Fruit fly (Drosophila melanogaster) whole organism, embryonic: ENCODE results near the gene neur.

ENCODE experiments used
- ATbp ChIP-seq: fragments of 200-800 bp; sonication (Bioruptor generic); optimal IDR thresholded peaks from 2 replicates; lab custom pipeline; 2017; ENCODE audit warnings: missing biosample characterization, mild to moderate bottlenecking, missing genetic modification characterization, missing genetic modification reagents
- Abd-B ChIP-seq: fragments of 200-800 bp; sonication (Bioruptor generic); optimal IDR thresholded peaks from 2 replicates; lab custom pipeline; 2018; ENCODE audit warnings: missing biosample characterization, mild to moderate bottlenecking, missing genetic modification characterization, moderate library complexity
- Atf6 ChIP-seq: fragments of 200-800 bp; sonication (Bioruptor generic); IDR thresholded peaks from 2 replicates; pipeline ENCODE4 v1.3.6; 2022; ENCODE audit warnings: missing biosample characterization, missing genetic modification characterization
- Bteb2 ChIP-seq: fragments of 200-800 bp; sonication (Bioruptor generic); optimal IDR thresholded peaks from 2 replicates; lab custom pipeline; 2016; ENCODE audit warnings: missing biosample characterization, missing genetic modification characterization
- CG10366 ChIP-seq: fragments of 200-800 bp; sonication (Bioruptor generic); IDR thresholded peaks from 2 replicates; pipeline ENCODE4 v1.3.6; 2022; ENCODE audit warnings: missing biosample characterization, missing genetic modification characterization
- CG11456 ChIP-seq: fragments of 200-800 bp; sonication (Bioruptor generic); IDR thresholded peaks from 3 replicates; pipeline ENCODE4 v1.3.6; 2022; ENCODE audit warnings: missing biosample characterization, missing genetic modification characterization
- CG11696 ChIP-seq: fragments of 200-800 bp; sonication (Bioruptor generic); IDR thresholded peaks from 2 replicates; pipeline ENCODE4 v1.3.6; 2022; ENCODE audit warnings: missing biosample characterization, missing genetic modification characterization
- CG2129 ChIP-seq: fragments of 200-800 bp; sonication (Bioruptor generic); IDR thresholded peaks from 2 replicates; pipeline ENCODE4 v1.3.6; 2022; ENCODE audit warnings: missing biosample characterization, missing genetic modification characterization; ENCODE audit not compliant: partially characterized antibody
- CG31441 ChIP-seq: fragments of 200-800 bp; sonication (Bioruptor generic); IDR thresholded peaks from 2 replicates; pipeline ENCODE4 v1.3.6; 2022; ENCODE audit warnings: missing biosample characterization, missing genetic modification characterization
- CG3847 ChIP-seq: fragments of 200-800 bp; sonication (Bioruptor generic); IDR thresholded peaks from 2 replicates; pipeline ENCODE4 v1.3.6; 2022; ENCODE audit warnings: missing biosample characterization, missing genetic modification characterization
- CG3995 ChIP-seq: fragments of 200-800 bp; sonication (Bioruptor generic); optimal IDR thresholded peaks from 3 replicates; lab custom pipeline; 2016; ENCODE audit warnings: missing biosample characterization, missing genetic modification characterization
- CG4328 ChIP-seq: fragments of 200-800 bp; sonication (Bioruptor generic); optimal IDR thresholded peaks from 3 replicates; lab custom pipeline; 2017; ENCODE audit warnings: missing biosample characterization, missing genetic modification reagents, missing genetic modification characterization
- CG4404 ChIP-seq: fragments of 200-800 bp; sonication (Bioruptor generic); IDR thresholded peaks from 2 replicates; pipeline ENCODE4 v1.3.6; 2022; ENCODE audit warnings: missing biosample characterization, missing genetic modification characterization
- CG7271 ChIP-seq: fragments of 200-800 bp; sonication (Bioruptor generic); optimal IDR thresholded peaks from 2 replicates; lab custom pipeline; 2018; ENCODE audit warnings: missing biosample characterization, mild to moderate bottlenecking, missing genetic modification characterization, moderate library complexity
- CG7839 ChIP-seq: fragments of 200-800 bp; sonication (Bioruptor generic); optimal IDR thresholded peaks from 3 replicates; lab custom pipeline; 2018; ENCODE audit warnings: missing biosample characterization, mild to moderate bottlenecking, missing genetic modification characterization, moderate library complexity
- CG8359 ChIP-seq: fragments of 200-800 bp; sonication (Bioruptor generic); optimal IDR thresholded peaks from 2 replicates; lab custom pipeline; 2017; ENCODE audit warnings: missing biosample characterization, mild to moderate bottlenecking, missing genetic modification characterization, borderline replicate concordance
- D19A ChIP-seq: fragments of 200-800 bp; optimal IDR thresholded peaks from 3 replicates; lab custom pipeline; 2019; ENCODE audit warnings: missing biosample characterization, mild to moderate bottlenecking, missing genetic modification characterization, moderate library complexity
- Drgx ChIP-seq: fragments of 200-800 bp; sonication (Bioruptor generic); IDR thresholded peaks from 2 replicates; pipeline ENCODE4 v1.3.6; 2022; ENCODE audit warnings: missing biosample characterization, missing genetic modification characterization
- Fer2 ChIP-seq: fragments of 200-800 bp; sonication (Bioruptor generic); optimal IDR thresholded peaks from 2 replicates; lab custom pipeline; 2018; ENCODE audit warnings: missing biosample characterization, mild to moderate bottlenecking, missing genetic modification characterization, moderate library complexity
- Lim3 ChIP-seq: fragments of 200-800 bp; sonication (Bioruptor generic); IDR thresholded peaks from 2 replicates; pipeline ENCODE4 v1.3.6; 2022; ENCODE audit warnings: missing biosample characterization, missing genetic modification characterization
- Meics ChIP-seq: fragments of 200-800 bp; sonication (Bioruptor generic); optimal IDR thresholded peaks from 2 replicates; lab custom pipeline; 2017; ENCODE audit warnings: missing biosample characterization, mild to moderate bottlenecking, missing genetic modification characterization
- Mes4 ChIP-seq: fragments of 200-800 bp; sonication (Bioruptor generic); optimal IDR thresholded peaks from 2 replicates; lab custom pipeline; 2016; ENCODE audit warnings: missing biosample characterization, missing genetic modification characterization
- NC2β ChIP-seq: fragments of 200-800 bp; sonication (Bioruptor generic); optimal IDR thresholded peaks from 2 replicates; lab custom pipeline; 2016; ENCODE audit warnings: missing biosample characterization, missing genetic modification characterization
- Nf-YA ChIP-seq: fragments of 200-800 bp; sonication (Bioruptor generic); IDR thresholded peaks from 2 replicates; pipeline ENCODE4 v1.3.6; 2022; ENCODE audit warnings: missing biosample characterization, missing genetic modification characterization
- Poxn ChIP-seq: fragments of 200-800 bp; sonication (Bioruptor generic); IDR thresholded peaks from 2 replicates; pipeline ENCODE4 v1.3.6; 2022; ENCODE audit warnings: missing biosample characterization, missing genetic modification characterization
- Rx ChIP-seq: fragments of 200-800 bp; sonication (Bioruptor generic); IDR thresholded peaks from 2 replicates; pipeline ENCODE4 v1.3.6; 2022; ENCODE audit warnings: missing biosample characterization, missing genetic modification characterization
- Sox102F ChIP-seq: fragments of 200-800 bp; sonication (Bioruptor generic); optimal IDR thresholded peaks from 2 replicates; lab custom pipeline; 2018; ENCODE audit warnings: missing biosample characterization, mild to moderate bottlenecking, missing genetic modification characterization, moderate library complexity
- Taf1 ChIP-seq: fragments of 200-800 bp; sonication (Bioruptor generic); IDR thresholded peaks from 2 replicates; pipeline ENCODE4 v1.3.6; 2022; ENCODE audit warnings: missing biosample characterization, missing genetic modification characterization
- ab ChIP-seq: fragments of 200-800 bp; sonication (Bioruptor generic); optimal IDR thresholded peaks from 2 replicates; lab custom pipeline; 2016; ENCODE audit warnings: missing biosample characterization, missing genetic modification characterization
- ara ChIP-seq: fragments of 200-800 bp; sonication (Bioruptor generic); IDR thresholded peaks from 2 replicates; pipeline ENCODE4 v1.3.6; 2022; ENCODE audit warnings: missing biosample characterization, missing genetic modification characterization
- corto ChIP-seq: fragments of 200-800 bp; sonication (Bioruptor generic); optimal IDR thresholded peaks from 2 replicates; lab custom pipeline; 2016; ENCODE audit warnings: missing biosample characterization, mild to moderate bottlenecking, missing genetic modification characterization, moderate library complexity
- croc ChIP-seq: fragments of 200-800 bp; sonication (Bioruptor generic); conservative IDR thresholded peaks from 3 replicates; pipeline ENCODE4 v1.3.6; 2022; ENCODE audit warnings: missing biosample characterization, missing genetic modification characterization
- ems ChIP-seq: fragments of 200-800 bp; sonication (Bioruptor generic); optimal IDR thresholded peaks from 3 replicates; lab custom pipeline; 2016; ENCODE audit warnings: missing biosample characterization, missing genetic modification characterization
- ewg ChIP-seq: fragments of 200-800 bp; sonication (Bioruptor generic); optimal IDR thresholded peaks from 3 replicates; lab custom pipeline; 2017; ENCODE audit warnings: mild to moderate bottlenecking, missing biosample characterization, missing genetic modification reagents, missing genetic modification characterization
- jing ChIP-seq: fragments of 200-800 bp; sonication (Bioruptor generic); optimal IDR thresholded peaks from 2 replicates; lab custom pipeline; 2018; ENCODE audit warnings: missing biosample characterization, mild to moderate bottlenecking, missing genetic modification characterization
- jumu ChIP-seq: fragments of 200-800 bp; sonication (Bioruptor generic); optimal IDR thresholded peaks from 3 replicates; lab custom pipeline; 2016; ENCODE audit warnings: missing biosample characterization, missing genetic modification characterization
- kni ChIP-seq: fragments of 200-800 bp; sonication (Bioruptor generic); optimal IDR thresholded peaks from 3 replicates; lab custom pipeline; 2017; ENCODE audit warnings: mild to moderate bottlenecking, missing biosample characterization, missing genetic modification reagents, missing genetic modification characterization
- mam ChIP-seq: fragments of 200-800 bp; sonication (Bioruptor generic); optimal IDR thresholded peaks from 3 replicates; lab custom pipeline; 2016; ENCODE audit warnings: missing biosample characterization, missing genetic modification characterization
- org-1 ChIP-seq: fragments of 200-800 bp; sonication (Bioruptor generic); optimal IDR thresholded peaks from 2 replicates; lab custom pipeline; 2017; ENCODE audit warnings: missing biosample characterization, missing genetic modification characterization
- pho ChIP-seq: fragments of 200-800 bp; sonication (Bioruptor generic); optimal IDR thresholded peaks from 2 replicates; lab custom pipeline; 2016; ENCODE audit warnings: missing biosample characterization, missing genetic modification characterization
- psq ChIP-seq: fragments of 200-800 bp; sonication (Bioruptor generic); optimal IDR thresholded peaks from 2 replicates; lab custom pipeline; 2017; ENCODE audit warnings: missing biosample characterization, missing genetic modification characterization
- pzg ChIP-seq: fragments of 200-800 bp; sonication (Bioruptor generic); optimal IDR thresholded peaks from 3 replicates; lab custom pipeline; 2018; ENCODE audit warnings: missing biosample characterization, mild to moderate bottlenecking, missing genetic modification characterization, moderate library complexity
- ro ChIP-seq: fragments of 200-800 bp; sonication (Bioruptor generic); IDR thresholded peaks from 2 replicates; pipeline ENCODE4 v1.3.6; 2022; ENCODE audit warnings: missing biosample characterization, missing genetic modification characterization
- salm ChIP-seq: fragments of 200-800 bp; sonication (Bioruptor generic); optimal IDR thresholded peaks from 2 replicates; lab custom pipeline; 2018; ENCODE audit warnings: missing biosample characterization, mild to moderate bottlenecking, missing genetic modification characterization
- slp2 ChIP-seq: fragments of 200-800 bp; sonication (Bioruptor generic); optimal IDR thresholded peaks from 2 replicates; lab custom pipeline; 2016; ENCODE audit warnings: missing biosample characterization, missing genetic modification characterization
- tup ChIP-seq: fragments of 200-800 bp; sonication (Bioruptor generic); optimal IDR thresholded peaks from 2 replicates; lab custom pipeline; 2016; ENCODE audit warnings: missing biosample characterization, mild to moderate bottlenecking, missing genetic modification characterization, moderate library complexity
- twi ChIP-seq: fragments of 200-800 bp; optimal IDR thresholded peaks from 2 replicates; lab custom pipeline; 2019; ENCODE audit warnings: missing biosample characterization, mild to moderate bottlenecking, missing genetic modification characterization, moderate library complexity
- z ChIP-seq: fragments of 200-800 bp; sonication (Bioruptor generic); IDR thresholded peaks from 3 replicates; pipeline ENCODE4 v1.3.6; 2022; ENCODE audit warnings: missing biosample characterization, missing genetic modification characterization
- zf30C ChIP-seq: fragments of 200-800 bp; sonication (Bioruptor generic); optimal IDR thresholded peaks from 3 replicates; lab custom pipeline; 2018; ENCODE audit warnings: missing biosample characterization, mild to moderate bottlenecking, missing genetic modification characterization

Gene neur

dm6 chr3R:9033619-9034401, 5.5 kb downstream of the neur start (continued):
- TF ChIP-seq CG7839 (tag; lab: Kevin White, UChicago) (peak; percentile 88), Rx (GFP tag; lab: Robert Waterston, UW) (no peak), CG4328 (GFP tag; lab: Kevin White, UChicago) (peak; percentile 81), pho (peak; percentile 33), pzg (peak; percentile 4), org-1 (peak; percentile 76), CG2129 (GFP tag; lab: Robert Waterston, UW) (no peak), ems (GFP tag; lab: Kevin White, UChicago) (peak; percentile 29), corto (GFP tag; lab: Kevin White, UChicago) (peak; percentile 55), ara (0 out of 2 replicates have a peak, but pooled peaks have one; percentile 43), CG3995 (peak; percentile 22), CG10366 (GFP tag; lab: Robert Waterston, UW) (peak; percentile 16; the same call in 1 of the 2 replicates), z (GFP tag; lab: Robert Waterston, UW) (peak; percentile 74; the same call in 2 of the 3 replicates), jumu (GFP tag; lab: Kevin White, UChicago) (peak; percentile 12), CG11696 (GFP tag; lab: Robert Waterston, UW) (no peak), CG11456 (GFP tag; lab: Robert Waterston, UW) (no peak), ewg (GFP tag; lab: Kevin White, UChicago) (peak; percentile 69), CG7271 (tag; lab: Kevin White, UChicago) (peak; percentile 36), kni (GFP tag; lab: Kevin White, UChicago) (peak; percentile 64), ab (no peak), jing (GFP tag; lab: Kevin White, UChicago) (peak; percentile 14), Meics (GFP tag; lab: Kevin White, UChicago) (peak; percentile 92), Abd-B (GFP tag; lab: Kevin White, UChicago) (peak; percentile 72), Mes4 (GFP tag; lab: Kevin White, UChicago) (peak; percentile 50), D19A (tag; lab: Kevin White, UChicago) (peak; percentile 87), salm (peak; percentile 79), Atf6 (peak; percentile 69), NC2β (GFP tag; lab: Kevin White, UChicago) (peak; percentile 49), Sox102F (GFP tag; lab: Kevin White, UChicago) (peak; percentile 81), Lim3 (GFP tag; lab: Robert Waterston, UW) (no peak), Bteb2 (peak; percentile 43), ATbp (GFP tag; lab: Kevin White, UChicago) (peak; percentile 59), ro (no peak), psq (GFP tag; lab: Kevin White, UChicago) (peak; percentile 55), Fer2 (tag; lab: Kevin White, UChicago) (peak; percentile 74), tup (no peak), CG31441 (GFP tag; lab: Robert Waterston, UW) (peak; percentile 90), Drgx (peak; percentile 76), CG4404 (no peak; the same call in 1 of the 2 replicates), CG3847 (peak; percentile 60; the same call in 1 of the 2 replicates), CG8359 (GFP tag; lab: Kevin White, UChicago) (peak; percentile 59), mam (peak; percentile 8), slp2 (GFP tag; lab: Kevin White, UChicago) (no peak), Nf-YA (GFP tag; lab: Robert Waterston, UW) (0 out of 2 replicates have a peak, but pooled peaks have one; percentile 8), twi (tag; lab: Kevin White, UChicago) (peak; percentile 77), croc (GFP tag; lab: Robert Waterston, UW) (peak; percentile 48; the same call in 2 of the 3 replicates), zf30C (no peak), Poxn (GFP tag; lab: Robert Waterston, UW) (no peak), Taf1 (no peak; the same call in 1 of the 2 replicates)
